Fruit fly (Drosophila melanogaster) whole organism, embryonic: ENCODE measurements around the gene Mbs.

Experiments used
- Adf1 ChIP-seq: fragments of 200-800 bp; sonication (Bioruptor generic); IDR thresholded peaks from 2 replicates; pipeline ENCODE4 v1.3.6; 2022; ENCODE audit warnings: missing biosample characterization, missing genetic modification characterization
- Bdp1 ChIP-seq: fragments of 200-800 bp; sonication (Bioruptor generic); optimal IDR thresholded peaks from 3 replicates; lab custom pipeline; 2016; ENCODE audit warnings: missing biosample characterization, missing genetic modification characterization
- Bgb ChIP-seq: fragments of 200-800 bp; sonication (Bioruptor generic); IDR thresholded peaks from 2 replicates; pipeline ENCODE4 v1.3.6; 2022; ENCODE audit warnings: missing biosample characterization, missing genetic modification characterization; ENCODE audit not compliant: partially characterized antibody
- CG10321 ChIP-seq: fragments of 200-800 bp; sonication (Bioruptor generic); IDR thresholded peaks from 2 replicates; pipeline ENCODE4 v1.3.6; 2022; ENCODE audit warnings: missing biosample characterization, missing genetic modification characterization
- CG10959 ChIP-seq: fragments of 200-800 bp; sonication (Bioruptor generic); IDR thresholded peaks from 2 replicates; pipeline ENCODE4 v1.3.6; 2022; ENCODE audit warnings: missing biosample characterization, missing genetic modification characterization
- CG10979 ChIP-seq: fragments of 200-800 bp; sonication (Bioruptor generic); optimal IDR thresholded peaks from 2 replicates; lab custom pipeline; 2018; ENCODE audit warnings: missing biosample characterization, mild to moderate bottlenecking, missing genetic modification characterization, moderate library complexity
- CG11695 ChIP-seq: fragments of 200-800 bp; sonication (Bioruptor generic); IDR thresholded peaks from 3 replicates; pipeline ENCODE4 v1.3.6; 2022; ENCODE audit warnings: missing biosample characterization, missing genetic modification characterization
- CG12299 ChIP-seq: fragments of 200-800 bp; sonication (Bioruptor generic); optimal IDR thresholded peaks from 2 replicates; lab custom pipeline; 2018; ENCODE audit warnings: missing biosample characterization, mild to moderate bottlenecking, missing genetic modification characterization
- CG14965 ChIP-seq: fragments of 200-800 bp; sonication (Bioruptor generic); optimal IDR thresholded peaks from 2 replicates; lab custom pipeline; 2016; ENCODE audit warnings: missing biosample characterization, missing genetic modification characterization, borderline replicate concordance
- CG17361 ChIP-seq: fragments of 200-800 bp; sonication (Bioruptor generic); IDR thresholded peaks from 3 replicates; pipeline ENCODE4 v1.3.6; 2022; ENCODE audit warnings: missing biosample characterization, missing genetic modification characterization
- CG34376 ChIP-seq: fragments of 200-800 bp; sonication (Bioruptor generic); optimal IDR thresholded peaks from 2 replicates; lab custom pipeline; 2018; ENCODE audit warnings: missing biosample characterization, mild to moderate bottlenecking, missing genetic modification characterization
- CG3838 ChIP-seq: fragments of 200-800 bp; sonication (Bioruptor generic); optimal IDR thresholded peaks from 3 replicates; lab custom pipeline; 2016; ENCODE audit warnings: missing biosample characterization, missing genetic modification characterization
- CG3847 ChIP-seq: fragments of 200-800 bp; sonication (Bioruptor generic); IDR thresholded peaks from 2 replicates; pipeline ENCODE4 v1.3.6; 2022; ENCODE audit warnings: missing biosample characterization, missing genetic modification characterization
- CG4282 ChIP-seq: fragments of 200-800 bp; sonication (Bioruptor generic); optimal IDR thresholded peaks from 2 replicates; lab custom pipeline; 2016; ENCODE audit warnings: missing biosample characterization, missing genetic modification characterization
- CG4617 ChIP-seq: fragments of 200-800 bp; sonication (Bioruptor generic); optimal IDR thresholded peaks from 3 replicates; lab custom pipeline; 2016; ENCODE audit warnings: missing biosample characterization, missing genetic modification characterization, borderline replicate concordance
- CG6813 ChIP-seq: fragments of 200-800 bp; sonication (Bioruptor generic); optimal IDR thresholded peaks from 2 replicates; lab custom pipeline; 2017; ENCODE audit warnings: missing biosample characterization, missing genetic modification characterization, mild to moderate bottlenecking, moderate library complexity, missing genetic modification reagents
- Dip3 ChIP-seq: fragments of 200-800 bp; sonication (Bioruptor generic); optimal IDR thresholded peaks from 3 replicates; lab custom pipeline; 2016; ENCODE audit warnings: missing biosample characterization, missing genetic modification characterization
- Hr3 ChIP-seq: fragments of 200-800 bp; sonication (Bioruptor generic); optimal IDR thresholded peaks from 3 replicates; lab custom pipeline; 2016; ENCODE audit warnings: missing biosample characterization, missing genetic modification characterization
- Mad ChIP-seq: fragments of 200-800 bp; sonication (Bioruptor generic); optimal IDR thresholded peaks from 2 replicates; lab custom pipeline; 2016; ENCODE audit warnings: missing biosample characterization, missing genetic modification characterization
- Mes4 ChIP-seq: fragments of 200-800 bp; sonication (Bioruptor generic); optimal IDR thresholded peaks from 2 replicates; lab custom pipeline; 2016; ENCODE audit warnings: missing biosample characterization, missing genetic modification characterization
- NK7.1 ChIP-seq: fragments of 200-800 bp; sonication (Bioruptor generic); optimal IDR thresholded peaks from 3 replicates; lab custom pipeline; 2016; ENCODE audit warnings: missing biosample characterization, missing genetic modification characterization
- Neu2 ChIP-seq: fragments of 200-800 bp; sonication (Bioruptor generic); optimal IDR thresholded peaks from 3 replicates; lab custom pipeline; 2016; ENCODE audit warnings: missing biosample characterization, missing genetic modification characterization, borderline replicate concordance
- PHDP ChIP-seq: fragments of 200-800 bp; sonication (Bioruptor generic); optimal IDR thresholded peaks from 3 replicates; lab custom pipeline; 2018; ENCODE audit warnings: missing biosample characterization, mild to moderate bottlenecking, missing genetic modification characterization, moderate library complexity
- Scr ChIP-seq: fragments of 200-800 bp; sonication (Bioruptor generic); IDR thresholded peaks from 2 replicates; pipeline ENCODE4 v1.3.6; 2022; ENCODE audit warnings: missing biosample characterization, missing genetic modification characterization; ENCODE audit not compliant: partially characterized antibody
- Sry-β ChIP-seq: fragments of 200-800 bp; sonication (Bioruptor generic); optimal IDR thresholded peaks from 2 replicates; lab custom pipeline; 2018; ENCODE audit warnings: missing biosample characterization, mild to moderate bottlenecking, missing genetic modification characterization, moderate library complexity
- Trl ChIP-seq, 3 experiments: fragments of >200 bp in 2 of 3; fragments of 200-800 bp in 1 of 3; sonication (Bioruptor generic) in 1 of 3; optimal IDR thresholded peaks; 2 replicates in 1 of 3; 3 replicates in 2 of 3; lab custom pipeline; 2016 to 2017; ENCODE audit warnings: missing biosample characterization in 1 of 3, missing genetic modification characterization in 1 of 3
- YL-1 ChIP-seq: fragments of 200-800 bp; sonication (Bioruptor generic); optimal IDR thresholded peaks from 3 replicates; lab custom pipeline; 2017; ENCODE audit warnings: missing biosample characterization, mild to moderate bottlenecking, missing genetic modification characterization
- al ChIP-seq: fragments of 200-800 bp; sonication (Bioruptor generic); IDR thresholded peaks from 2 replicates; pipeline ENCODE4 v1.3.6; 2022; ENCODE audit warnings: missing biosample characterization, missing genetic modification characterization
- aop ChIP-seq: fragments of 200-800 bp; sonication (Bioruptor generic); IDR thresholded peaks from 2 replicates; pipeline ENCODE4 v1.3.6; 2022; ENCODE audit warnings: missing biosample characterization, missing genetic modification characterization
- bcd ChIP-seq: fragments of 200-800 bp; sonication (Bioruptor generic); optimal IDR thresholded peaks from 2 replicates; lab custom pipeline; 2017; ENCODE audit warnings: missing biosample characterization, mild to moderate bottlenecking, missing genetic modification characterization
- crc ChIP-seq: fragments of 200-800 bp; sonication (Bioruptor generic); optimal IDR thresholded peaks from 2 replicates; lab custom pipeline; 2016; ENCODE audit warnings: missing biosample characterization, missing genetic modification characterization
- dati ChIP-seq: fragments of 200-800 bp; sonication (Bioruptor generic); IDR thresholded peaks from 2 replicates; pipeline ENCODE4 v1.3.6; 2022; ENCODE audit warnings: missing biosample characterization, missing genetic modification characterization
- gcm2 ChIP-seq: fragments of 200-800 bp; sonication (Bioruptor generic); optimal IDR thresholded peaks from 2 replicates; lab custom pipeline; 2016; ENCODE audit warnings: missing biosample characterization, missing genetic modification characterization
- hbn ChIP-seq: fragments of 200-800 bp; sonication (Bioruptor generic); IDR thresholded peaks from 2 replicates; pipeline ENCODE4 v1.3.6; 2022; ENCODE audit warnings: missing biosample characterization, missing genetic modification characterization; ENCODE audit not compliant: partially characterized antibody
- kay ChIP-seq: fragments of 200-800 bp; sonication (Bioruptor generic); optimal IDR thresholded peaks from 2 replicates; lab custom pipeline; 2016; ENCODE audit warnings: missing biosample characterization, missing genetic modification characterization
- mld ChIP-seq: fragments of 200-800 bp; sonication (Bioruptor generic); IDR thresholded peaks from 3 replicates; pipeline ENCODE4 v1.3.6; 2022; ENCODE audit warnings: missing biosample characterization, missing genetic modification characterization; ENCODE audit not compliant: partially characterized antibody
- nau ChIP-seq: fragments of 200-800 bp; sonication (Bioruptor generic); optimal IDR thresholded peaks from 3 replicates; lab custom pipeline; 2017; ENCODE audit warnings: missing biosample characterization, mild to moderate bottlenecking, missing genetic modification characterization, missing genetic modification reagents
- nerfin-2 ChIP-seq: fragments of 200-800 bp; sonication (Bioruptor generic); IDR thresholded peaks from 2 replicates; pipeline ENCODE4 v1.3.6; 2022; ENCODE audit warnings: missing biosample characterization, missing genetic modification characterization; ENCODE audit not compliant: partially characterized antibody
- nmo ChIP-seq: fragments of 200-800 bp; sonication (Bioruptor generic); optimal IDR thresholded peaks from 2 replicates; lab custom pipeline; 2018; ENCODE audit warnings: missing biosample characterization, mild to moderate bottlenecking, missing genetic modification characterization, moderate library complexity
- p53 ChIP-seq: fragments of 200-800 bp; sonication (Bioruptor generic); optimal IDR thresholded peaks from 2 replicates; lab custom pipeline; 2016; ENCODE audit warnings: missing biosample characterization, missing genetic modification characterization
- pfk ChIP-seq: fragments of 200-800 bp; sonication (Bioruptor generic); optimal IDR thresholded peaks from 2 replicates; lab custom pipeline; 2018; ENCODE audit warnings: missing biosample characterization, mild to moderate bottlenecking, missing genetic modification characterization, moderate library complexity
- seq ChIP-seq: fragments of 200-800 bp; sonication (Bioruptor generic); IDR thresholded peaks from 2 replicates; pipeline ENCODE4 v1.3.6; 2022; ENCODE audit warnings: missing biosample characterization, missing genetic modification characterization
- sisA ChIP-seq: fragments of 200-800 bp; sonication (Bioruptor generic); IDR thresholded peaks from 2 replicates; pipeline ENCODE4 v1.3.6; 2022; ENCODE audit warnings: missing biosample characterization, missing genetic modification characterization
- slbo ChIP-seq: fragments of 200-800 bp; sonication (Bioruptor generic); IDR thresholded peaks from 2 replicates; pipeline ENCODE4 v1.3.6; 2022; ENCODE audit warnings: missing biosample characterization, missing genetic modification characterization
- sna ChIP-seq: fragments of 200-800 bp; sonication (Bioruptor generic); IDR thresholded peaks from 2 replicates; pipeline ENCODE4 v1.3.6; 2022; ENCODE audit warnings: missing biosample characterization, missing genetic modification characterization; ENCODE audit not compliant: partially characterized antibody
- trem ChIP-seq: fragments of 200-800 bp; optimal IDR thresholded peaks from 3 replicates; lab custom pipeline; 2019; ENCODE audit warnings: missing biosample characterization, mild to moderate bottlenecking, missing genetic modification characterization, moderate library complexity
- trh ChIP-seq: fragments of 200-800 bp; sonication (Bioruptor generic); optimal IDR thresholded peaks from 2 replicates; lab custom pipeline; 2016; ENCODE audit warnings: missing biosample characterization, missing genetic modification characterization
- vnd ChIP-seq: fragments of 200-800 bp; sonication (Bioruptor generic); IDR thresholded peaks from 3 replicates; pipeline ENCODE4 v1.3.6; 2022; ENCODE audit warnings: missing biosample characterization, missing genetic modification characterization; ENCODE audit not compliant: partially characterized antibody
- wdn ChIP-seq: fragments of 200-800 bp; sonication (Bioruptor generic); IDR thresholded peaks from 2 replicates; pipeline ENCODE4 v1.3.6; 2022; ENCODE audit warnings: missing biosample characterization, missing genetic modification characterization
- yki ChIP-seq: fragments of >200 bp; optimal IDR thresholded peaks from 3 replicates; lab custom pipeline; 2018

Gene Mbs

DNA sequence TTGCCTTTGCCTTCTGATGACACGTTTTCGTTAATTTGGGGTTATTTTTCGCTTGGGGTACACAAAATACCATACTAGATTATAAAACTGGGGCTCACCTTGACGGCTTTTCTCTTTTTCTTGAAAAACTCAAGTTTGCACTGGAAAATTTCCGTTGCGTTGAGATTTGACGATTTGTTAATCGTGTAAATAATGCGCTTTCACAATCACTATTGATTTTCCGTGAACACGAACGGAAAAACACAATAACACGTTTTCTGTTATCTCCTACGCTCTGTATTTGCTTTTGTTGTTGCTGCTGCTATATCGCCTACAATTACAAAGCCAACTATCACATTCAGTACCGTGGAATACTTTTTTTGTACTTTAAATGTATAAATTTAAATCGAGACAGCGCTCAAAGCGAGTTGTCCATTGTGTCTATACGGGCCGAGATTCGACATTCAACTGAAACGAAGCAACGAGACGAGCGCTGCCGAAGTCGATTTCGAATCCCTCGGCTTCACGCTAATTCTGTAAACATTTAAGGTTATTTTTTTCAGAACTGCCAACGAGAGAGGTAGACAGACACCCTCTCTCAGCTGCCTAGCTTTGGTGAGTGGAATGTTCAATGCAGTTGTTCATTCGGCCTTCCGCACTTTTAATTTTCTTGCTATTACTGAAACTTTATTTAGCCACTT lies 5.2 kb upstream of the Mbs start (continued):
- TF ChIP-seq CG12299, result peak; percentile 47
- no peak for TF ChIP-seq PHDP (tag; lab: Kevin White, UChicago)
- no peak for TF ChIP-seq nerfin-2 (GFP tag; lab: Robert Waterston, UW)
- TF ChIP-seq p53 (GFP tag; lab: Kevin White, UChicago), result no peak
- TF ChIP-seq wdn (GFP tag; lab: Robert Waterston, UW), result no peak
- no peak for TF ChIP-seq CG11695 (GFP tag; lab: Robert Waterston, UW)
- no peak for TF ChIP-seq Dip3 (GFP tag; lab: Kevin White, UChicago)
- TF ChIP-seq CG10979 (tag; lab: Kevin White, UChicago), result no peak
- no peak; the same call in 1 of the 2 replicates for TF ChIP-seq aop (GFP tag; lab: Robert Waterston, UW)
- no peak for TF ChIP-seq trh (GFP tag; lab: Kevin White, UChicago)
- no peak for TF ChIP-seq Scr (GFP tag; lab: Robert Waterston, UW)
- peak; percentile 52 for TF ChIP-seq nau (GFP tag; lab: Kevin White, UChicago)
- no peak for TF ChIP-seq sisA (GFP tag; lab: Robert Waterston, UW)
- no peak for TF ChIP-seq bcd (GFP tag; lab: Kevin White, UChicago)
- no peak for TF ChIP-seq trem
- TF ChIP-seq CG14965 (GFP tag; lab: Kevin White, UChicago), result no peak
- TF ChIP-seq CG4617 (GFP tag; lab: Kevin White, UChicago), result no peak
- 0 out of 2 replicates have a peak, but pooled peaks have one; percentile 10 for TF ChIP-seq CG10321 (GFP tag; lab: Robert Waterston, UW)
- TF ChIP-seq yki (lab: Kevin White, UChicago), result no peak
- no peak for TF ChIP-seq vnd (GFP tag; lab: Robert Waterston, UW)
- TF ChIP-seq CG3847 (GFP tag; lab: Robert Waterston, UW), result no peak
- no peak for TF ChIP-seq crc (GFP tag; lab: Kevin White, UChicago)
- TF ChIP-seq CG17361 (GFP tag; lab: Robert Waterston, UW), result peak; percentile 0; the same call in 1 of the 3 replicates
- TF ChIP-seq CG6813 (GFP tag; lab: Kevin White, UChicago), result no peak
- TF ChIP-seq NK7.1 (GFP tag; lab: Kevin White, UChicago), result no peak
- TF ChIP-seq Neu2 (GFP tag; lab: Kevin White, UChicago), result no peak
- no peak for TF ChIP-seq Mad (GFP tag; lab: Kevin White, UChicago)
- peak; percentile 44 for TF ChIP-seq Mes4 (GFP tag; lab: Kevin White, UChicago)
- TF ChIP-seq YL-1 (GFP tag; lab: Kevin White, UChicago), result no peak
- peak in 1 of 2 experiments; percentile 66 for TF ChIP-seq Trl (optimal IDR thresholded peaks at IDR 0.05; lab: Kevin White, UChicago)
- no peak for TF ChIP-seq Trl (GFP tag; optimal IDR thresholded peaks at IDR 0.05; lab: Kevin White, UChicago)
- no peak for TF ChIP-seq gcm2 (GFP tag; lab: Kevin White, UChicago)
- TF ChIP-seq pfk (GFP tag; lab: Kevin White, UChicago), result peak; percentile 18
- peak; percentile 85 for TF ChIP-seq CG34376 (GFP tag; lab: Kevin White, UChicago)
- no peak for TF ChIP-seq CG3838
- no peak for TF ChIP-seq Bdp1 (GFP tag; lab: Kevin White, UChicago)
- TF ChIP-seq CG10959 (GFP tag; lab: Robert Waterston, UW), result no peak
- TF ChIP-seq nmo (GFP tag; lab: Kevin White, UChicago), result peak; percentile 4
- no peak for TF ChIP-seq dati (GFP tag; lab: Robert Waterston, UW)
- TF ChIP-seq Hr3, result no peak
- TF ChIP-seq Bgb (GFP tag; lab: Robert Waterston, UW), result 0 out of 2 replicates have a peak, but pooled peaks have one; percentile 27
- no peak for TF ChIP-seq Sry-β (GFP tag; lab: Kevin White, UChicago)
- TF ChIP-seq mld (GFP tag; lab: Robert Waterston, UW), result no peak
- no peak for TF ChIP-seq Adf1 (GFP tag; lab: Robert Waterston, UW)
- TF ChIP-seq slbo (GFP tag; lab: Robert Waterston, UW), result no peak
- no peak for TF ChIP-seq CG4282 (GFP tag; lab: Kevin White, UChicago)
- no peak for TF ChIP-seq kay
- TF ChIP-seq al (GFP tag; lab: Robert Waterston, UW), result no peak
- no peak for TF ChIP-seq seq
- TF ChIP-seq hbn, result no peak
- TF ChIP-seq sna (GFP tag; lab: Robert Waterston, UW), result no peak
